Worm (Caenorhabditis elegans) whole organism, L1 larva: ENCODE results near the gene srsx-25.

Experiments
- C04F5.9 ChIP-seq: sonication (generic microtip); optimal IDR thresholded peaks from 2 replicates; lab custom pipeline; 2016; ENCODE audit warnings: missing genetic modification characterization, missing compliant biosample characterization
- Y116A8C.19 ChIP-seq: sonication (generic microtip); optimal IDR thresholded peaks from 2 replicates; lab custom pipeline; 2016; ENCODE audit warnings: missing compliant biosample characterization, missing genetic modification characterization, borderline replicate concordance
- blmp-1 ChIP-seq: fragments of 150-350 bp; optimal IDR thresholded peaks from 2 replicates; lab custom pipeline; 2014; ENCODE audit warnings: missing biosample characterization, missing genetic modification characterization
- mdl-1 ChIP-seq, 2 experiments: fragments of 150-350 bp; optimal IDR thresholded peaks; 2 replicates each; lab custom pipeline; 2014 to 2017; ENCODE audit warnings: missing biosample characterization in 2 of 2, missing genetic modification characterization in 2 of 2, inconsistent platforms in 1 of 2
- nhr-76 ChIP-seq: sonication (generic microtip); optimal IDR thresholded peaks from 2 replicates; lab custom pipeline; 2017; ENCODE audit warnings: missing biosample characterization, missing genetic modification characterization
- pqm-1 ChIP-seq: sonication (generic microtip); optimal IDR thresholded peaks from 3 replicates; lab custom pipeline; 2017; ENCODE audit warnings: missing biosample characterization, missing genetic modification characterization
- ztf-11 ChIP-seq, 2 experiments: sonication (generic microtip); optimal IDR thresholded peaks; 2 replicates each; lab custom pipeline; 2016 to 2017; ENCODE audit warnings: missing genetic modification characterization in 2 of 2, missing biosample characterization in 1 of 2, missing compliant biosample characterization in 1 of 2

- no peak for TF ChIP-seq mdl-1 (tag; optimal IDR thresholded peaks at IDR 0.05; lab: Kevin White, UChicago)
- no peak for TF ChIP-seq blmp-1
- no peak for TF ChIP-seq Y116A8C.19
- no peak for TF ChIP-seq ztf-11 (tag; optimal IDR thresholded peaks at IDR 0.05; lab: Kevin White, UChicago)
- no peak for TF ChIP-seq C04F5.9 (tag; lab: Kevin White, UChicago)
- TF ChIP-seq nhr-76: no peak
- TF ChIP-seq pqm-1: no peak
Measured at ce11 chrIV:13383763-13384436, 18.9 kb downstream of the srsx-25 start, which contains the start of gene rab-19.
